Worm (Caenorhabditis elegans) whole organism, L4 larva: Measurements from ENCODE around the gene C49F8.14.

Experiments
- ceh-32 ChIP-seq: sonication (generic microtip); optimal IDR thresholded peaks from 2 replicates; lab custom pipeline; 2016; ENCODE audit warnings: mild to moderate bottlenecking, missing genetic modification characterization, missing compliant biosample characterization; ENCODE audit not compliant: poor library complexity
- egl-27 ChIP-seq: sonication (generic microtip); optimal IDR thresholded peaks from 3 replicates; lab custom pipeline; 2017; ENCODE audit warnings: missing biosample characterization, missing genetic modification reagents, missing genetic modification characterization
- mep-1 ChIP-seq: fragments of 150-350 bp; sonication (generic microtip); optimal IDR thresholded peaks from 3 replicates; lab custom pipeline; 2014; ENCODE audit warnings: missing biosample characterization, missing genetic modification characterization
- nhr-237 ChIP-seq: sonication (generic microtip); optimal IDR thresholded peaks from 2 replicates; lab custom pipeline; 2017; ENCODE audit warnings: missing biosample characterization, missing genetic modification characterization

ce11 chrX:13376185-13376584, 564 bp downstream of the C49F8.14 start:
- no peak for TF ChIP-seq ceh-32 (tag; lab: Kevin White, UChicago)
- no peak for TF ChIP-seq nhr-237 (tag; lab: Kevin White, UChicago)
- no peak for TF ChIP-seq mep-1 (tag; lab: Kevin White, UChicago)
- no peak for TF ChIP-seq egl-27 (tag; lab: Kevin White, UChicago)
